Worm (Caenorhabditis elegans) whole organism, young adult: ENCODE data around the gene F58E2.4.

ENCODE experiments used
- C17E4.6 ChIP-seq: fragments of 200-800 bp; sonication (Bioruptor generic); IDR thresholded peaks from 2 replicates; pipeline ENCODE4 v1.3.6; 2022; ENCODE audit warnings: missing genetic modification reagents, missing genetic modification characterization, missing compliant biosample characterization
- F39B2.1 ChIP-seq: fragments of 200-800 bp; sonication (Bioruptor generic); IDR thresholded peaks from 2 replicates; pipeline ENCODE4 v1.3.6; 2022; ENCODE audit warnings: missing genetic modification reagents, missing genetic modification characterization, missing compliant biosample characterization
- F52B5.7 ChIP-seq: sonication (generic microtip); optimal IDR thresholded peaks from 2 replicates; lab custom pipeline; 2016; ENCODE audit warnings: mild to moderate bottlenecking, missing genetic modification characterization, missing compliant biosample characterization
- K11D2.4 ChIP-seq: fragments of 200-800 bp; sonication (Bioruptor generic); IDR thresholded peaks from 2 replicates; pipeline ENCODE4 v1.3.6; 2022; ENCODE audit warnings: missing genetic modification reagents, missing genetic modification characterization, missing compliant biosample characterization
- T07F8.4 ChIP-seq: sonication (generic microtip); optimal IDR thresholded peaks from 2 replicates; lab custom pipeline; 2016; ENCODE audit warnings: mild to moderate bottlenecking, missing genetic modification characterization, moderate library complexity, missing compliant biosample characterization
- T26A5.8 ChIP-seq: sonication (generic microtip); optimal IDR thresholded peaks from 2 replicates; lab custom pipeline; 2016; ENCODE audit warnings: missing genetic modification characterization, missing compliant biosample characterization
- ama-1 ChIP-seq, 3 experiments: fragments of 150-350 bp in 1 of 3; sonication (generic microtip) in 2 of 3; optimal IDR thresholded peaks; 2 replicates each; lab custom pipeline; 2014 to 2018; ENCODE audit warnings: missing biosample characterization in 2 of 3, missing genetic modification characterization in 2 of 3, missing genetic modification reagents in 2 of 3
- aptf-3 ChIP-seq: fragments of 200-800 bp; sonication (Bioruptor generic); IDR thresholded peaks from 2 replicates; pipeline ENCODE4 v1.3.6; 2022; ENCODE audit warnings: missing genetic modification characterization, missing compliant biosample characterization
- dpl-1 ChIP-seq: fragments of 150-350 bp; optimal IDR thresholded peaks from 2 replicates; lab custom pipeline; 2014; ENCODE audit warnings: missing biosample characterization, missing genetic modification reagents, missing genetic modification characterization
- hmg-20 ChIP-seq: fragments of 200-800 bp; sonication (Bioruptor generic); IDR thresholded peaks from 2 replicates; pipeline ENCODE4 v1.3.6; 2022; ENCODE audit warnings: missing genetic modification reagents, missing genetic modification characterization, missing compliant biosample characterization
- hrde-1 ChIP-seq: sonication (generic microtip); optimal IDR thresholded peaks from 2 replicates; lab custom pipeline; 2016; ENCODE audit warnings: missing genetic modification characterization, mild to moderate bottlenecking, missing compliant biosample characterization, moderate library complexity, missing genotype, missing genetic modification reagents, borderline replicate concordance
- lag-1 ChIP-seq: fragments of 200-800 bp; sonication (Bioruptor generic); IDR thresholded peaks from 2 replicates; pipeline ENCODE4 v1.3.6; 2022; ENCODE audit warnings: missing genetic modification reagents, missing genetic modification characterization, missing compliant biosample characterization
- lsl-1 ChIP-seq: fragments of 200-800 bp; sonication (Bioruptor generic); optimal IDR thresholded peaks from 2 replicates; lab custom pipeline; 2018; ENCODE audit warnings: mild to moderate bottlenecking, missing genetic modification characterization, moderate library complexity, missing compliant biosample characterization
- madf-8 ChIP-seq: fragments of 200-800 bp; sonication (Bioruptor generic); conservative IDR thresholded peaks from 2 replicates; pipeline ENCODE4 v1.3.6; 2022; ENCODE audit warnings: missing genetic modification reagents, missing genetic modification characterization, missing compliant biosample characterization
- mel-28 ChIP-seq: sonication (generic microtip); optimal IDR thresholded peaks from 2 replicates; lab custom pipeline; 2016; ENCODE audit warnings: borderline replicate concordance, mild to moderate bottlenecking, missing genetic modification characterization, missing compliant biosample characterization
- mxl-1 ChIP-seq: sonication (generic microtip); optimal IDR thresholded peaks from 2 replicates; lab custom pipeline; 2016; ENCODE audit warnings: missing genetic modification characterization, missing compliant biosample characterization
- nfya-2 ChIP-seq: fragments of 200-800 bp; sonication (Bioruptor generic); IDR thresholded peaks from 2 replicates; pipeline ENCODE4 v1.3.6; 2022; ENCODE audit warnings: missing genetic modification reagents, missing genetic modification characterization, missing compliant biosample characterization
- repo-1 ChIP-seq: sonication (generic microtip); optimal IDR thresholded peaks from 2 replicates; lab custom pipeline; 2017; ENCODE audit warnings: mild to moderate bottlenecking, missing genetic modification characterization, missing compliant biosample characterization
- sdz-38 ChIP-seq: sonication (generic microtip); optimal IDR thresholded peaks from 2 replicates; lab custom pipeline; 2016; ENCODE audit warnings: missing genotype, missing genetic modification characterization, missing compliant biosample characterization
- snpc-3.4 ChIP-seq: sonication (generic microtip); optimal IDR thresholded peaks from 2 replicates; lab custom pipeline; 2017; ENCODE audit warnings: missing genetic modification characterization, mild to moderate bottlenecking, missing compliant biosample characterization, antibody characterized with exemption, moderate library complexity, missing genotype, missing genetic modification reagents
- tlf-1 ChIP-seq: fragments of 200-800 bp; sonication (Bioruptor generic); optimal IDR thresholded peaks from 2 replicates; lab custom pipeline; 2018; ENCODE audit warnings: mild to moderate bottlenecking, missing genetic modification characterization, missing compliant biosample characterization
- xnd-1 ChIP-seq: sonication (generic microtip); optimal IDR thresholded peaks from 2 replicates; lab custom pipeline; 2016; ENCODE audit warnings: missing genotype, missing genetic modification reagents, missing genetic modification characterization, missing compliant biosample characterization
- ztf-22 ChIP-seq: fragments of 200-800 bp; sonication (Bioruptor generic); optimal IDR thresholded peaks from 2 replicates; lab custom pipeline; 2018; ENCODE audit warnings: mild to moderate bottlenecking, missing genetic modification characterization, moderate library complexity, missing compliant biosample characterization
- ztf-28 ChIP-seq: fragments of 200-800 bp; sonication (Bioruptor generic); IDR thresholded peaks from 2 replicates; pipeline ENCODE4 v1.3.6; 2022; ENCODE audit warnings: missing genetic modification reagents, missing genetic modification characterization, missing compliant biosample characterization

F58E2.4 gene

DNA sequence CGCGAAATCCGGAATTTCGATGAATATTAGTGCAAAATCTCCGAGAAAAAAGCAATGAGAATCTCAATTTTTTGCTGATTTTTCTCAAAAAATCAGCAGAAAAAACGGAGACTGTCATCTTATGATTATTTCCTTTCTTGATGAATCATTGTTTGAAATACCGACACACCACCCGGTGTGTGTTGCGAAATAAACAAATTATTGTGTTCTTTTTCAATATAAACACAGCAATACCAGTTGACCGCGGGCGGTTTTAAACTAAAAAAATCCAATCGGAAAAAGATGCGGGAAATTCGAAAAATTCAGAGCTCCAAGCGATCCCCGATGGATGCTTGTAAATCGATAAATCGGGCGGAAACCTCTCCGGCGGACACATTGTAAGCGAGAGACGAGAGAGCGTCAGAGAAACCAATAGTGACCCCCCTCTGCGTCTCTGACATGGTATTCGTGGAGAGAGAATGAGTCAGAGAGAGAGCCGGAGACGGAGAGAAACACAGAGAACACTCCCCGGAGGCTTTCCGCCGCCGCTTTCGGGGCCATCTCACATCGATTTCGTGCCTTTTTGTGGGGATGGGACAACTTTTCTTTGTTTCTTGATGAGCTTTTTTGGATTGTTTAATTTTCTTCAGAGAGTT is 52.3 kb downstream of the F58E2.4 start (continued):
- TF ChIP-seq lsl-1 (GFP tag; lab: Kevin White, UChicago) (no peak), snpc-3.4 (tag; lab: Kevin White, UChicago) (no peak), aptf-3 (GFP tag; lab: Robert Waterston, UW) (no peak), T26A5.8 (tag; lab: Kevin White, UChicago) (no peak), xnd-1 (tag; lab: Kevin White, UChicago) (no peak), repo-1 (tag; lab: Kevin White, UChicago) (no peak), mel-28 (no peak), nfya-2 (GFP tag; lab: Robert Waterston, UW) (no peak), madf-8 (GFP tag; lab: Robert Waterston, UW) (no peak), lag-1 (no peak), F52B5.7 (tag; lab: Kevin White, UChicago) (no peak), mxl-1 (no peak), hmg-20 (GFP tag; lab: Robert Waterston, UW) (no peak), T07F8.4 (no peak), dpl-1 (no peak), ztf-22 (GFP tag; lab: Kevin White, UChicago) (no peak), ama-1 (optimal IDR thresholded peaks at IDR 0.05; lab: Kevin White, UChicago) (no peak), ama-1 (GFP tag; optimal IDR thresholded peaks at IDR 0.05; lab: Kevin White, UChicago) (no peak), sdz-38 (tag; lab: Kevin White, UChicago) (no peak), K11D2.4 (0 out of 2 replicates have a peak, but pooled peaks have one; percentile 20), F39B2.1 (no peak), tlf-1 (GFP tag; lab: Kevin White, UChicago) (no peak), C17E4.6 (GFP tag; lab: Robert Waterston, UW) (no peak), ztf-28 (GFP tag; lab: Robert Waterston, UW) (no peak), hrde-1 (tag; lab: Kevin White, UChicago) (no peak)
